Worm (Caenorhabditis elegans): Measurements from ENCODE around the gene Y57G7A.3.

Y57G7A.3 gene

ce11 chrII:1246855-1247259 lies 38.7 kb upstream of the Y57G7A.3 start (continued):
- peak; percentile 9 for TF ChIP-seq mab-5 (tag; optimal IDR thresholded peaks at IDR 0.05)
- peak; percentile 87 for TF ChIP-seq Y55F3AM.14 (GFP tag; optimal IDR thresholded peaks at IDR 0.05)
- no peak for TF ChIP-seq elt-3 (tag; optimal IDR thresholded peaks at IDR 0.05)
- TF ChIP-seq nhr-237 (tag; optimal IDR thresholded peaks at IDR 0.05) = peak; percentile 52
- TF ChIP-seq lin-13 (GFP tag; optimal IDR thresholded peaks at IDR 0.05) = peak; percentile 61
- no peak for TF ChIP-seq peb-1 (tag; optimal IDR thresholded peaks at IDR 0.05)
- peak; percentile 89 for TF ChIP-seq sma-3 (GFP tag; optimal IDR thresholded peaks at IDR 0.05)
- TF ChIP-seq C34F6.9 (tag; optimal IDR thresholded peaks at IDR 0.05) = peak; percentile 43
- peak; percentile 91 for TF ChIP-seq zag-1 (tag; optimal IDR thresholded peaks at IDR 0.05)
- peak; percentile 82 for TF ChIP-seq blmp-1 (tag; optimal IDR thresholded peaks at IDR 0.05; ENCODE audit: insufficient read depth)
- TF ChIP-seq ztf-1 (GFP tag; conservative IDR thresholded peaks at IDR 0.05) = no peak
- TF ChIP-seq alr-1 (tag; optimal IDR thresholded peaks at IDR 0.05) = no peak
- TF ChIP-seq sem-4 (tag; optimal IDR thresholded peaks at IDR 0.05) = peak; percentile 72
- no peak for TF ChIP-seq mbf-1 (tag; optimal IDR thresholded peaks at IDR 0.05)
- peak; percentile 87 to 90 for TF ChIP-seq mdl-1 (tag; optimal IDR thresholded peaks at IDR 0.05)
- no peak for TF ChIP-seq unc-39 (tag; optimal IDR thresholded peaks at IDR 0.05)
- peak; percentile 32 to 85 for TF ChIP-seq lsy-2 (tag; optimal IDR thresholded peaks at IDR 0.05)
- TF ChIP-seq nhr-77 (tag; optimal IDR thresholded peaks at IDR 0.05) = no peak
- TF ChIP-seq egl-27 (tag; optimal IDR thresholded peaks at IDR 0.05) = peak; percentile 86
- TF ChIP-seq nhr-23 (tag; optimal IDR thresholded peaks at IDR 0.05) = no peak
- TF ChIP-seq fos-1 (tag; optimal IDR thresholded peaks at IDR 0.05) = peak; percentile 84
- TF ChIP-seq aly-2 (tag; optimal IDR thresholded peaks at IDR 0.05) = no peak
- no peak for TF ChIP-seq skn-1 (tag; optimal IDR thresholded peaks at IDR 0.05)

ce11 chrII:1252259-1252658 lies 33.3 kb upstream of the Y57G7A.3 start, which contains the start of gene lin-42:
lin-42 (minus strand) TSS chrII:1252359.
- TF ChIP-seq nhr-21 (tag; optimal IDR thresholded peaks at IDR 0.05) = no peak
- TF ChIP-seq mdl-1 (tag; optimal IDR thresholded peaks at IDR 0.05) = no peak
- no peak for TF ChIP-seq Y55F3AM.14 (GFP tag; optimal IDR thresholded peaks at IDR 0.05)
- no peak for TF ChIP-seq egl-27 (tag; optimal IDR thresholded peaks at IDR 0.05)
- no peak for TF ChIP-seq fos-1 (tag; optimal IDR thresholded peaks at IDR 0.05)
- no peak for TF ChIP-seq blmp-1 (tag; optimal IDR thresholded peaks at IDR 0.05; ENCODE audit: insufficient read depth)
- no peak for TF ChIP-seq sem-4 (tag; optimal IDR thresholded peaks at IDR 0.05)
- no peak for TF ChIP-seq unc-39 (tag; optimal IDR thresholded peaks at IDR 0.05)
- TF ChIP-seq lin-13 (GFP tag; optimal IDR thresholded peaks at IDR 0.05) = no peak

- TF ChIP-seq lin-11 (tag; optimal IDR thresholded peaks at IDR 0.05) (no peak), zag-1 (tag; optimal IDR thresholded peaks at IDR 0.05) (no peak), gmeb-1 (tag; optimal IDR thresholded peaks at IDR 0.05) (no peak), skn-1 (tag; optimal IDR thresholded peaks at IDR 0.05) (no peak), nhr-237 (tag; optimal IDR thresholded peaks at IDR 0.05) (no peak), fos-1 (tag; optimal IDR thresholded peaks at IDR 0.05) (no peak), egl-27 (tag; optimal IDR thresholded peaks at IDR 0.05) (no peak), unc-55 (GFP tag; optimal IDR thresholded peaks at IDR 0.05) (no peak), sma-9 (GFP tag; optimal IDR thresholded peaks at IDR 0.05) (no peak), sma-9 (tag; optimal IDR thresholded peaks at IDR 0.05) (no peak), nhr-6 (tag; optimal IDR thresholded peaks at IDR 0.05) (no peak), nhr-23 (tag; optimal IDR thresholded peaks at IDR 0.05) (no peak), Y55F3AM.14 (GFP tag; optimal IDR thresholded peaks at IDR 0.05) (no peak), ama-1 (optimal IDR thresholded peaks at IDR 0.05) (no peak), nhr-11 (tag; optimal IDR thresholded peaks at IDR 0.05) (no peak), ztf-11 (tag; optimal IDR thresholded peaks at IDR 0.05) (no peak)
Measured at ce11 chrII:1255637-1256036, 29.9 kb upstream of the Y57G7A.3 start, which contains the start of gene clec-119. clec-119 (plus strand) TSS chrII:1255937.

ce11 chrII:1256742-1257141 lies 28.8 kb upstream of the Y57G7A.3 start:
- no peak for TF ChIP-seq sem-4 (tag; optimal IDR thresholded peaks at IDR 0.05)
- TF ChIP-seq ama-1 (optimal IDR thresholded peaks at IDR 0.05) = no peak
- TF ChIP-seq Y55F3AM.14 (GFP tag; optimal IDR thresholded peaks at IDR 0.05) = no peak
- no peak for TF ChIP-seq aly-2 (tag; optimal IDR thresholded peaks at IDR 0.05)
- no peak for TF ChIP-seq nhr-129 (tag; optimal IDR thresholded peaks at IDR 0.05)
- TF ChIP-seq sma-9 (GFP tag; optimal IDR thresholded peaks at IDR 0.05) = no peak
- TF ChIP-seq sma-9 (tag; optimal IDR thresholded peaks at IDR 0.05) = no peak
- no peak for TF ChIP-seq unc-39 (tag; optimal IDR thresholded peaks at IDR 0.05)
- no peak for TF ChIP-seq fos-1 (tag; optimal IDR thresholded peaks at IDR 0.05)
- no peak for TF ChIP-seq peb-1 (tag; optimal IDR thresholded peaks at IDR 0.05)
- TF ChIP-seq ZK546.5 (tag; optimal IDR thresholded peaks at IDR 0.05) = no peak
- no peak for TF ChIP-seq blmp-1 (tag; optimal IDR thresholded peaks at IDR 0.05; ENCODE audit: insufficient read depth)
- no peak for TF ChIP-seq mab-5 (tag; optimal IDR thresholded peaks at IDR 0.05)

All from whole organism, L2 larva.